Fruit fly (Drosophila melanogaster) whole organism, embryonic: ENCODE measurements around the gene RpS29.

Source experiments
- Atf6 ChIP-seq: fragments of 200-800 bp; sonication (Bioruptor generic); IDR thresholded peaks from 2 replicates; pipeline ENCODE4 v1.3.6; 2022; ENCODE audit warnings: missing biosample characterization, missing genetic modification characterization
- Bdp1 ChIP-seq: fragments of 200-800 bp; sonication (Bioruptor generic); optimal IDR thresholded peaks from 3 replicates; lab custom pipeline; 2016; ENCODE audit warnings: missing biosample characterization, missing genetic modification characterization
- CG11093 ChIP-seq: fragments of 200-800 bp; sonication (Bioruptor generic); IDR thresholded peaks from 3 replicates; pipeline ENCODE4 v1.3.6; 2022; ENCODE audit warnings: missing biosample characterization, missing genetic modification characterization
- CG1233 ChIP-seq: fragments of 200-800 bp; sonication (Bioruptor generic); optimal IDR thresholded peaks from 4 replicates; lab custom pipeline; 2018; ENCODE audit warnings: missing biosample characterization, mild to moderate bottlenecking, missing genetic modification characterization
- CG12769 ChIP-seq: fragments of 200-800 bp; sonication (Bioruptor generic); optimal IDR thresholded peaks from 2 replicates; lab custom pipeline; 2019; ENCODE audit warnings: missing biosample characterization, mild to moderate bottlenecking, missing genetic modification characterization, moderate library complexity
- CG12942 ChIP-seq: fragments of 200-800 bp; sonication (Bioruptor generic); optimal IDR thresholded peaks from 3 replicates; lab custom pipeline; 2016; ENCODE audit warnings: missing biosample characterization, missing genetic modification characterization
- CG13624 ChIP-seq: fragments of 200-800 bp; sonication (Bioruptor generic); optimal IDR thresholded peaks from 2 replicates; lab custom pipeline; 2016; ENCODE audit warnings: missing biosample characterization, missing genetic modification characterization
- CG14860 ChIP-seq: fragments of 200-800 bp; sonication (Bioruptor generic); IDR thresholded peaks from 3 replicates; pipeline ENCODE4 v1.3.6; 2022; ENCODE audit warnings: missing biosample characterization, missing genetic modification characterization; ENCODE audit not compliant: partially characterized antibody
- CG15269 ChIP-seq: fragments of 200-800 bp; sonication (Bioruptor generic); optimal IDR thresholded peaks from 2 replicates; lab custom pipeline; 2018; ENCODE audit warnings: missing biosample characterization, mild to moderate bottlenecking, missing genetic modification characterization, moderate library complexity
- CG15514 ChIP-seq: fragments of 200-800 bp; sonication (Bioruptor generic); optimal IDR thresholded peaks from 3 replicates; lab custom pipeline; 2017; ENCODE audit warnings: missing biosample characterization, missing genetic modification characterization, mild to moderate bottlenecking, moderate library complexity, missing genetic modification reagents
- CG1603 ChIP-seq: fragments of 200-800 bp; sonication (Bioruptor generic); optimal IDR thresholded peaks from 2 replicates; lab custom pipeline; 2019; ENCODE audit warnings: missing biosample characterization, mild to moderate bottlenecking, missing genetic modification characterization, moderate library complexity
- CG1647 ChIP-seq: fragments of 200-800 bp; sonication (Bioruptor generic); optimal IDR thresholded peaks from 3 replicates; lab custom pipeline; 2016; ENCODE audit warnings: missing biosample characterization, missing genetic modification characterization
- CG16815 ChIP-seq: fragments of 200-800 bp; sonication (Bioruptor generic); optimal IDR thresholded peaks from 3 replicates; lab custom pipeline; 2017; ENCODE audit warnings: missing biosample characterization, mild to moderate bottlenecking, missing genetic modification characterization
- CG17802 ChIP-seq: fragments of 200-800 bp; sonication (Bioruptor generic); optimal IDR thresholded peaks from 2 replicates; lab custom pipeline; 2018; ENCODE audit warnings: missing biosample characterization, mild to moderate bottlenecking, missing genetic modification characterization, moderate library complexity
- CG1832 ChIP-seq: fragments of 200-800 bp; sonication (Bioruptor generic); optimal IDR thresholded peaks from 2 replicates; lab custom pipeline; 2017; ENCODE audit warnings: missing biosample characterization, mild to moderate bottlenecking, missing genetic modification characterization, inconsistent platforms
- CG18599 ChIP-seq: fragments of 200-800 bp; sonication (Bioruptor generic); optimal IDR thresholded peaks from 3 replicates; lab custom pipeline; 2017; ENCODE audit warnings: missing biosample characterization, missing genetic modification characterization, mild to moderate bottlenecking, moderate library complexity, missing genetic modification reagents
- CG18764 ChIP-seq: fragments of 200-800 bp; sonication (Bioruptor generic); optimal IDR thresholded peaks from 3 replicates; lab custom pipeline; 2016; ENCODE audit warnings: missing biosample characterization, missing genetic modification characterization
- CG2199 ChIP-seq: fragments of 200-800 bp; sonication (Bioruptor generic); IDR thresholded peaks from 3 replicates; pipeline ENCODE4 v1.3.6; 2022; ENCODE audit warnings: missing biosample characterization, missing genetic modification characterization
- CG2875 ChIP-seq: fragments of 200-800 bp; sonication (Bioruptor generic); optimal IDR thresholded peaks from 2 replicates; lab custom pipeline; 2017; ENCODE audit warnings: missing biosample characterization, mild to moderate bottlenecking, missing genetic modification characterization, missing genetic modification reagents
- CG34376 ChIP-seq: fragments of 200-800 bp; sonication (Bioruptor generic); optimal IDR thresholded peaks from 2 replicates; lab custom pipeline; 2018; ENCODE audit warnings: missing biosample characterization, mild to moderate bottlenecking, missing genetic modification characterization
- CG7963 ChIP-seq: fragments of 200-800 bp; sonication (Bioruptor generic); IDR thresholded peaks from 3 replicates; pipeline ENCODE4 v1.3.6; 2022; ENCODE audit warnings: missing biosample characterization, missing genetic modification characterization; ENCODE audit not compliant: partially characterized antibody
- CG8290 ChIP-seq, 3 experiments: fragments of 200-800 bp; sonication (Bioruptor generic); optimal IDR thresholded peaks; 2 replicates each; lab custom pipeline; 2016 to 2019; ENCODE audit warnings: missing biosample characterization in 3 of 3, missing genetic modification characterization in 3 of 3, mild to moderate bottlenecking in 2 of 3, moderate library complexity in 1 of 3
- CTCF ChIP-seq: fragments of 200-800 bp; sonication (Bioruptor generic); optimal IDR thresholded peaks from 2 replicates; lab custom pipeline; 2017; ENCODE audit warnings: missing biosample characterization, mild to moderate bottlenecking, missing genetic modification characterization, moderate library complexity
- D ChIP-seq, 2 experiments: fragments of 200-800 bp in 1 of 2; fragments of >200 bp in 1 of 2; sonication (Bioruptor generic) in 1 of 2; optimal IDR thresholded peaks; 2 replicates in 1 of 2; 3 replicates in 1 of 2; lab custom pipeline; 2017; ENCODE audit warnings: mild to moderate bottlenecking in 1 of 2, missing biosample characterization in 1 of 2, missing genetic modification characterization in 1 of 2, missing genetic modification reagents in 1 of 2
- Dek ChIP-seq: fragments of 200-800 bp; sonication (Bioruptor generic); optimal IDR thresholded peaks from 3 replicates; lab custom pipeline; 2019; ENCODE audit warnings: missing biosample characterization, mild to moderate bottlenecking, missing genetic modification characterization, moderate library complexity
- Dll ChIP-seq: fragments of 200-800 bp; sonication (Bioruptor generic); IDR thresholded peaks from 4 replicates; pipeline ENCODE4 v1.3.6; 2022; ENCODE audit warnings: missing biosample characterization, missing genetic modification characterization; ENCODE audit not compliant: partially characterized antibody
- Fer1 ChIP-seq: fragments of 200-800 bp; sonication (Bioruptor generic); optimal IDR thresholded peaks from 2 replicates; lab custom pipeline; 2017; ENCODE audit warnings: missing biosample characterization, mild to moderate bottlenecking, missing genetic modification characterization
- H15 ChIP-seq: fragments of 200-800 bp; sonication (Bioruptor generic); IDR thresholded peaks from 3 replicates; pipeline ENCODE4 v1.3.6; 2022; ENCODE audit warnings: missing biosample characterization, missing genetic modification characterization
- Med ChIP-seq: fragments of 200-800 bp; sonication (Bioruptor generic); peaks from one replicate; lab custom pipeline; 2016; ENCODE audit warnings: missing biosample characterization, missing genetic modification characterization, mild to moderate bottlenecking, inconsistent platforms, moderate library complexity
- Neu2 ChIP-seq: fragments of 200-800 bp; sonication (Bioruptor generic); optimal IDR thresholded peaks from 3 replicates; lab custom pipeline; 2016; ENCODE audit warnings: missing biosample characterization, missing genetic modification characterization, borderline replicate concordance
- Nf-YB ChIP-seq: fragments of 200-800 bp; sonication (Bioruptor generic); optimal IDR thresholded peaks from 3 replicates; lab custom pipeline; 2019; ENCODE audit warnings: missing biosample characterization, mild to moderate bottlenecking, missing genetic modification characterization, moderate library complexity
- Scr ChIP-seq: fragments of 200-800 bp; sonication (Bioruptor generic); IDR thresholded peaks from 2 replicates; pipeline ENCODE4 v1.3.6; 2022; ENCODE audit warnings: missing biosample characterization, missing genetic modification characterization; ENCODE audit not compliant: partially characterized antibody
- Vsx1 ChIP-seq: fragments of 200-800 bp; sonication (Bioruptor generic); optimal IDR thresholded peaks from 2 replicates; lab custom pipeline; 2017; ENCODE audit warnings: missing biosample characterization, mild to moderate bottlenecking, missing genetic modification characterization, missing genetic modification reagents
- ab ChIP-seq: fragments of 200-800 bp; sonication (Bioruptor generic); optimal IDR thresholded peaks from 2 replicates; lab custom pipeline; 2016; ENCODE audit warnings: missing biosample characterization, missing genetic modification characterization
- chinmo ChIP-seq: fragments of 200-800 bp; sonication (Bioruptor generic); IDR thresholded peaks from 4 replicates; pipeline ENCODE4 v1.3.6; 2022; ENCODE audit warnings: missing biosample characterization, missing genetic modification characterization; ENCODE audit not compliant: partially characterized antibody
- da ChIP-seq: fragments of 200-800 bp; sonication (Bioruptor generic); optimal IDR thresholded peaks from 2 replicates; lab custom pipeline; 2016; ENCODE audit warnings: missing biosample characterization, missing genetic modification characterization
- exex ChIP-seq: fragments of 200-800 bp; sonication (Bioruptor generic); optimal IDR thresholded peaks from 4 replicates; lab custom pipeline; 2018; ENCODE audit warnings: missing biosample characterization, mild to moderate bottlenecking, missing genetic modification characterization, moderate library complexity
- eyg ChIP-seq: fragments of 200-800 bp; sonication (Bioruptor generic); optimal IDR thresholded peaks from 3 replicates; lab custom pipeline; 2016; ENCODE audit warnings: missing biosample characterization, missing genetic modification characterization
- fd96Cb ChIP-seq: fragments of 200-800 bp; sonication (Bioruptor generic); optimal IDR thresholded peaks from 2 replicates; lab custom pipeline; 2018; ENCODE audit warnings: missing biosample characterization, mild to moderate bottlenecking, missing genetic modification characterization, moderate library complexity
- gfzf ChIP-seq: fragments of 200-800 bp; sonication (Bioruptor generic); optimal IDR thresholded peaks from 2 replicates; lab custom pipeline; 2016; ENCODE audit warnings: missing biosample characterization, mild to moderate bottlenecking, missing genetic modification characterization, moderate library complexity
- grn ChIP-seq: fragments of 200-800 bp; sonication (Bioruptor generic); optimal IDR thresholded peaks from 3 replicates; lab custom pipeline; 2017; ENCODE audit warnings: missing biosample characterization, missing genetic modification characterization
- maf-S ChIP-seq: fragments of 200-800 bp; sonication (Bioruptor generic); optimal IDR thresholded peaks from 2 replicates; lab custom pipeline; 2016; ENCODE audit warnings: missing biosample characterization, missing genetic modification characterization
- rib ChIP-seq: fragments of 200-800 bp; sonication (Bioruptor generic); IDR thresholded peaks from 2 replicates; pipeline ENCODE4 v1.3.6; 2022; ENCODE audit warnings: missing biosample characterization, missing genetic modification characterization
- scrt ChIP-seq: fragments of 200-800 bp; sonication (Bioruptor generic); optimal IDR thresholded peaks from 2 replicates; lab custom pipeline; 2018; ENCODE audit warnings: missing biosample characterization, mild to moderate bottlenecking, missing genetic modification characterization, moderate library complexity
- seq ChIP-seq: fragments of 200-800 bp; sonication (Bioruptor generic); IDR thresholded peaks from 2 replicates; pipeline ENCODE4 v1.3.6; 2022; ENCODE audit warnings: missing biosample characterization, missing genetic modification characterization
- sug ChIP-seq: fragments of 200-800 bp; optimal IDR thresholded peaks from 2 replicates; lab custom pipeline; 2019; ENCODE audit warnings: missing biosample characterization, mild to moderate bottlenecking, missing genetic modification characterization, moderate library complexity
- tx ChIP-seq: fragments of 200-800 bp; sonication (Bioruptor generic); optimal IDR thresholded peaks from 2 replicates; lab custom pipeline; 2016; ENCODE audit warnings: missing biosample characterization, missing genetic modification characterization
- z ChIP-seq: fragments of 200-800 bp; sonication (Bioruptor generic); IDR thresholded peaks from 3 replicates; pipeline ENCODE4 v1.3.6; 2022; ENCODE audit warnings: missing biosample characterization, missing genetic modification characterization
- zen ChIP-seq: fragments of 200-800 bp; sonication (Bioruptor generic); optimal IDR thresholded peaks from 3 replicates; lab custom pipeline; 2018; ENCODE audit warnings: missing biosample characterization, mild to moderate bottlenecking, missing genetic modification characterization, moderate library complexity

Gene RpS29

dm6 chr3R:9771519-9771972 is 6.3 kb upstream of the RpS29 start, which contains the start of gene CG9471 (continued):
- TF ChIP-seq Scr (GFP tag; lab: Robert Waterston, UW) (no peak), eyg (peak; percentile 86), gfzf (GFP tag; lab: Kevin White, UChicago) (no peak), CG17802 (tag; lab: Kevin White, UChicago) (peak; percentile 50), z (GFP tag; lab: Robert Waterston, UW) (peak; percentile 32; the same call in 2 of the 3 replicates), Med (GFP tag; lab: Kevin White, UChicago) (peak; percentile 96), seq (GFP tag; lab: Robert Waterston, UW) (peak; percentile 92), CG12942 (GFP tag; lab: Kevin White, UChicago) (peak; percentile 88), scrt (GFP tag; lab: Kevin White, UChicago) (peak; percentile 80), sug (peak; percentile 91), CG2875 (GFP tag; lab: Kevin White, UChicago) (peak; percentile 78), Nf-YB (GFP tag; lab: Kevin White, UChicago) (peak; percentile 75), CG2199 (GFP tag; lab: Robert Waterston, UW) (0 out of 3 replicates have a peak, but pooled peaks have one; percentile 52), CG1832 (GFP tag; lab: Kevin White, UChicago) (no peak), Fer1 (GFP tag; lab: Kevin White, UChicago) (peak; percentile 94), D (optimal IDR thresholded peaks at IDR 0.05; lab: Kevin White, UChicago) (no peak), D (GFP tag; optimal IDR thresholded peaks at IDR 0.05; lab: Kevin White, UChicago) (peak; percentile 78), da (GFP tag; lab: Kevin White, UChicago) (peak; percentile 61), Dll (GFP tag; lab: Robert Waterston, UW) (no peak), CG7963 (GFP tag; lab: Robert Waterston, UW) (no peak), CG15514 (GFP tag; lab: Kevin White, UChicago) (peak; percentile 87), tx (GFP tag; lab: Kevin White, UChicago) (peak; percentile 88), fd96Cb (tag; lab: Kevin White, UChicago) (peak; percentile 92), maf-S (GFP tag; lab: Kevin White, UChicago) (peak; percentile 86), Neu2 (GFP tag; lab: Kevin White, UChicago) (peak; percentile 65), CG1603 (tag; lab: Kevin White, UChicago) (peak; percentile 84), CG1233 (GFP tag; lab: Kevin White, UChicago) (peak; percentile 89), zen (tag; lab: Kevin White, UChicago) (peak; percentile 88), CG15269 (peak; percentile 95), Bdp1 (peak; percentile 78), CG16815 (GFP tag; lab: Kevin White, UChicago) (peak; percentile 87), CG1647 (peak; percentile 85), Dek (tag; lab: Kevin White, UChicago) (peak; percentile 90), Atf6 (GFP tag; lab: Robert Waterston, UW) (peak; percentile 94), CG11093 (GFP tag; lab: Robert Waterston, UW) (peak; percentile 88), CG13624 (peak; percentile 90), CG14860 (no peak), rib (peak; percentile 81), CG8290 (GFP tag; optimal IDR thresholded peaks at IDR 0.05; lab: Kevin White, UChicago) (peak; percentile 81), CG8290 (tag; optimal IDR thresholded peaks at IDR 0.05; lab: Kevin White, UChicago) (peak in 1 of 2 experiments; percentile 79)

- TF ChIP-seq CG18764 (GFP tag; lab: Kevin White, UChicago) (no peak), Vsx1 (GFP tag; lab: Kevin White, UChicago) (peak; percentile 25), CG18599 (GFP tag; lab: Kevin White, UChicago) (peak; percentile 36), H15 (GFP tag; lab: Robert Waterston, UW) (no peak), exex (tag; lab: Kevin White, UChicago) (peak; percentile 74), grn (GFP tag; lab: Kevin White, UChicago) (peak; percentile 62), CG12769 (peak; percentile 11), CG34376 (GFP tag; lab: Kevin White, UChicago) (peak; percentile 76), ab (GFP tag; lab: Kevin White, UChicago) (no peak), sug (peak; percentile 75), CTCF (GFP tag; lab: Kevin White, UChicago) (no peak), CG2875 (GFP tag; lab: Kevin White, UChicago) (no peak), chinmo (GFP tag; lab: Robert Waterston, UW) (0 out of 4 replicates have a peak, but pooled peaks have one; percentile 33)
Measured at dm6 chr3R:9774147-9774546, 3.7 kb upstream of the RpS29 start, which contains the start of gene Whamy. TSS of gene Whamy (minus strand) at chr3R:9774419.
